Fruit fly (Drosophila melanogaster): ENCODE results near the gene CG42296.
A peak's percentile ranks its signal among the peaks of the same experiment; 100 is the strongest.

CG42296 gene

dm6 chr2L:2015204-2015603 is 20.6 kb downstream of the CG42296 start:
- TF ChIP-seq CG8478 (optimal IDR thresholded peaks at IDR 0.05): no peak
- no peak for TF ChIP-seq CTCF (optimal IDR thresholded peaks at IDR 0.05)

- TF ChIP-seq CG8478 (optimal IDR thresholded peaks at IDR 0.05): no peak
These were observed 21.9 kb downstream of the CG42296 start for dm6 chr2L:2013836-2014434.

dm6 chr2L:2013057-2013456 is 22.8 kb downstream of the CG42296 start:
- TF ChIP-seq CTCF (optimal IDR thresholded peaks at IDR 0.05) (no peak), CG8478 (optimal IDR thresholded peaks at IDR 0.05) (no peak)

- TF ChIP-seq CTCF (optimal IDR thresholded peaks at IDR 0.05): no peak
- TF ChIP-seq CG8478 (optimal IDR thresholded peaks at IDR 0.05): no peak
These were observed 24.4 kb downstream of the CG42296 start for dm6 chr2L:2011430-2011829.

- TF ChIP-seq CG8478 (optimal IDR thresholded peaks at IDR 0.05): no peak
- TF ChIP-seq CTCF (optimal IDR thresholded peaks at IDR 0.05): no peak
These were observed 25.3 kb downstream of the CG42296 start for dm6 chr2L:2010335-2011061.

dm6 chr2L:2008980-2009954 is 26.6 kb downstream of the CG42296 start, which contains the start of gene CG4238:
Gene CG4238, plus strand, starts transcription at chr2L:2009859.
- TF ChIP-seq CG8478 (optimal IDR thresholded peaks at IDR 0.05): no peak
- TF ChIP-seq CTCF (optimal IDR thresholded peaks at IDR 0.05): peak; percentile 1 to 30

- no peak for TF ChIP-seq CG8478 (optimal IDR thresholded peaks at IDR 0.05)
- no peak for TF ChIP-seq CTCF (optimal IDR thresholded peaks at IDR 0.05)
These were observed 27.7 kb downstream of the CG42296 start, which contains the start of gene Nplp4 for dm6 chr2L:2008114-2008513. Gene Nplp4, plus strand, starts transcription at chr2L:2008414.

dm6 chr2L:2007093-2007492 is 28.7 kb downstream of the CG42296 start, which contains the start of gene CG15353:
Gene CG15353, minus strand, starts transcription at chr2L:2007193.
- TF ChIP-seq CTCF (optimal IDR thresholded peaks at IDR 0.05) (no peak), CG8478 (optimal IDR thresholded peaks at IDR 0.05) (no peak)

- TF ChIP-seq CTCF (optimal IDR thresholded peaks at IDR 0.05) (no peak), CG8478 (optimal IDR thresholded peaks at IDR 0.05) (no peak)
These were observed 29.7 kb downstream of the CG42296 start, which contains the start of gene CG33543 for dm6 chr2L:2006082-2006669. Gene CG33543, minus strand, starts transcription at chr2L:2006313.

- TF ChIP-seq CG8478 (optimal IDR thresholded peaks at IDR 0.05): no peak
- no peak for TF ChIP-seq CTCF (optimal IDR thresholded peaks at IDR 0.05)
These were observed 43.8 kb downstream of the CG42296 start, which contains the start of gene Obp22a for dm6 chr2L:1992060-1992459. Gene Obp22a, minus strand, starts transcription at chr2L:1992160.

dm6 chr2L:1989278-1989918 is 46.4 kb downstream of the CG42296 start:
- TF ChIP-seq CG8478 (optimal IDR thresholded peaks at IDR 0.05) (no peak), CTCF (optimal IDR thresholded peaks at IDR 0.05) (no peak)

dm6 chr2L:1988192-1988561 is 47.7 kb downstream of the CG42296 start, which contains the start of gene Npc2a:
Gene Npc2a, plus strand, starts transcription at chr2L:1988290.
- TF ChIP-seq CTCF (optimal IDR thresholded peaks at IDR 0.05) (no peak), CG8478 (optimal IDR thresholded peaks at IDR 0.05) (no peak)

dm6 chr2L:1987434-1988191 is 48.2 kb downstream of the CG42296 start, which contains the start of gene Got2:
Gene Got2, minus strand, starts transcription at chr2L:1987758.
- TF ChIP-seq CTCF (optimal IDR thresholded peaks at IDR 0.05): no peak
- no peak for TF ChIP-seq CG8478 (optimal IDR thresholded peaks at IDR 0.05)
